Fruit fly (Drosophila melanogaster): ENCODE measurements around the gene CapaR.

Gene CapaR

DNA sequence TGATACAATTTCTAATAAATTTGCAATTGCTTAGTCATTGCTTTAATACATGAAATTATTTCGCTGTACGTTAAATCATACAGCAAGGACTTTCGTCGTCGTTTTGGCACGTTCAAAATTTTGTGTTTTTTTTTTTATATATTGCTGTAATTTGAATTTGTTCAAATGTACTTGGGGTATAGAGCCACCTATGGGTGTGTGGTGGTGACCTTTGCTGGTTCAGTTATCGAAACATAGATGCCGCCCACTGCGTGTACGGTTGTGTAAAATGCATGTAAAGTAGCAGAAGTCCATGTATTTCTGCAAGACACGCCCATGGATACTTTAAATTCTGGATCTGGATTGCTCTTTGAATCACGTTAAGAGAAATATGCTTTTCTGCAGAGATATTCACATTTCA is 42.3 kb upstream of the CapaR start (continued):
- no peak for TF ChIP-seq esg (GFP tag; conservative IDR thresholded peaks at IDR 0.05)
- TF ChIP-seq Mes4 (GFP tag; optimal IDR thresholded peaks at IDR 0.05), result peak; percentile 60
- TF ChIP-seq insv (GFP tag; optimal IDR thresholded peaks at IDR 0.05), result peak in 1 of 2 experiments; percentile 62
- peak; percentile 50 for TF ChIP-seq maf-S (GFP tag; optimal IDR thresholded peaks at IDR 0.05)
- no peak for TF ChIP-seq CG13296 (GFP tag; optimal IDR thresholded peaks at IDR 0.05)
- TF ChIP-seq Nf-YC (tag; optimal IDR thresholded peaks at IDR 0.05), result peak; percentile 63
- TF ChIP-seq br (optimal IDR thresholded peaks at IDR 0.05), result no peak
- no peak for TF ChIP-seq Hand (GFP tag; optimal IDR thresholded peaks at IDR 0.05)
- TF ChIP-seq Lhr (GFP tag; optimal IDR thresholded peaks at IDR 0.05), result peak; percentile 87
- peak; percentile 34; the same call in 1 of the 2 replicates for TF ChIP-seq rib (GFP tag; IDR thresholded peaks at IDR 0.05)
- TF ChIP-seq emc (GFP tag; optimal IDR thresholded peaks at IDR 0.05), result no peak
- TF ChIP-seq CG12299 (tag; optimal IDR thresholded peaks at IDR 0.05), result no peak
- peak; percentile 69 for TF ChIP-seq Antp (GFP tag; optimal IDR thresholded peaks at IDR 0.05)
- peak; percentile 83 for TF ChIP-seq ci (GFP tag; IDR thresholded peaks at IDR 0.05)
- peak; percentile 48 for TF ChIP-seq bcd (GFP tag; optimal IDR thresholded peaks at IDR 0.05)
- no peak for TF ChIP-seq Dll (GFP tag; IDR thresholded peaks at IDR 0.05; ENCODE audit: partially characterized antibody)
- TF ChIP-seq psq (GFP tag; optimal IDR thresholded peaks at IDR 0.05), result peak; percentile 27
- TF ChIP-seq CG8944 (GFP tag; optimal IDR thresholded peaks at IDR 0.05), result peak; percentile 72
- peak; percentile 75 for TF ChIP-seq pnt (GFP tag; optimal IDR thresholded peaks at IDR 0.05)
- TF ChIP-seq Nf-YB (GFP tag; optimal IDR thresholded peaks at IDR 0.05), result peak; percentile 56
- TF ChIP-seq CG4820 (GFP tag; optimal IDR thresholded peaks at IDR 0.05), result peak; percentile 52
- no peak for TF ChIP-seq CG7963 (GFP tag; IDR thresholded peaks at IDR 0.05; ENCODE audit: partially characterized antibody)
- TF ChIP-seq da (GFP tag; optimal IDR thresholded peaks at IDR 0.05), result peak; percentile 66
- TF ChIP-seq CG15514 (GFP tag; optimal IDR thresholded peaks at IDR 0.05), result no peak
- TF ChIP-seq CG6175 (GFP tag; IDR thresholded peaks at IDR 0.05), result 0 out of 3 replicates have a peak, but pooled peaks have one; percentile 40
- TF ChIP-seq shn (GFP tag; optimal IDR thresholded peaks at IDR 0.05), result peak; percentile 62
- TF ChIP-seq ttk (GFP tag; IDR thresholded peaks at IDR 0.05), result peak; percentile 49; the same call in 1 of the 2 replicates
- TF ChIP-seq luna (GFP tag; optimal IDR thresholded peaks at IDR 0.05), result peak; percentile 60
- peak; percentile 46 for TF ChIP-seq repo (GFP tag; optimal IDR thresholded peaks at IDR 0.05)
- TF ChIP-seq Bgb (GFP tag; IDR thresholded peaks at IDR 0.05; ENCODE audit: partially characterized antibody), result peak; percentile 82
- TF ChIP-seq Opbp (GFP tag; IDR thresholded peaks at IDR 0.05; ENCODE audit: partially characterized antibody), result peak; percentile 57; the same call in 1 of the 3 replicates
- 0 out of 3 replicates have a peak, but pooled peaks have one; percentile 32 for TF ChIP-seq hb (GFP tag; IDR thresholded peaks at IDR 0.05; ENCODE audit: partially characterized antibody)
- peak; percentile 51 for TF ChIP-seq jumu (GFP tag; optimal IDR thresholded peaks at IDR 0.05)
- peak; percentile 50 for TF ChIP-seq CG10654 (GFP tag; optimal IDR thresholded peaks at IDR 0.05)
- TF ChIP-seq CoRest (tag; optimal IDR thresholded peaks at IDR 0.05), result peak; percentile 54
- TF ChIP-seq CG33213 (GFP tag; optimal IDR thresholded peaks at IDR 0.05), result peak; percentile 85
- no peak for TF ChIP-seq Sox102F (GFP tag; optimal IDR thresholded peaks at IDR 0.05)
- TF ChIP-seq tgo (GFP tag; IDR thresholded peaks at IDR 0.05), result peak; percentile 59
- peak; percentile 13 to 30 for TF ChIP-seq Trl (optimal IDR thresholded peaks at IDR 0.05)
- TF ChIP-seq Trl (GFP tag; optimal IDR thresholded peaks at IDR 0.05), result peak; percentile 83
- peak; percentile 4 for TF ChIP-seq tx (GFP tag; optimal IDR thresholded peaks at IDR 0.05)
- TF ChIP-seq Ada2b (GFP tag; IDR thresholded peaks at IDR 0.05), result 0 out of 2 replicates have a peak, but pooled peaks have one; percentile 16
- TF ChIP-seq CG12744 (GFP tag; optimal IDR thresholded peaks at IDR 0.05), result peak; percentile 67
- peak; percentile 63 for TF ChIP-seq CG1602 (GFP tag; optimal IDR thresholded peaks at IDR 0.05)
- TF ChIP-seq row (GFP tag; IDR thresholded peaks at IDR 0.05), result no peak; the same call in 2 of the 3 replicates
- 0 out of 2 replicates have a peak, but pooled peaks have one; percentile 17 for TF ChIP-seq wor (GFP tag; IDR thresholded peaks at IDR 0.05)
- peak; percentile 73 for TF ChIP-seq sob (GFP tag; IDR thresholded peaks at IDR 0.05)
- peak; percentile 82 for TF ChIP-seq CG10431 (GFP tag; optimal IDR thresholded peaks at IDR 0.05)
- peak; percentile 72 for TF ChIP-seq CG1603 (tag; optimal IDR thresholded peaks at IDR 0.05)
- TF ChIP-seq CG10565 (GFP tag; optimal IDR thresholded peaks at IDR 0.05), result no peak
- TF ChIP-seq CG2712 (tag; optimal IDR thresholded peaks at IDR 0.05), result no peak

All from whole organism, embryonic.